Worm (Caenorhabditis elegans) whole organism, midembryonic: ENCODE measurements around the gene K08E4.3.

ENCODE experiments used
- T22C8.4 ChIP-seq: fragments of 200-800 bp; sonication (Bioruptor generic); IDR thresholded peaks from 2 replicates; pipeline ENCODE4 v1.3.6; 2022; ENCODE audit warnings: missing genetic modification characterization, missing compliant biosample characterization
- flt-1 ChIP-seq: fragments of 200-800 bp; sonication (Bioruptor generic); IDR thresholded peaks from 2 replicates; pipeline ENCODE4 v1.3.6; 2022; ENCODE audit warnings: missing genetic modification characterization, missing compliant biosample characterization
- klf-2 ChIP-seq: fragments of 200-800 bp; sonication (Bioruptor generic); conservative IDR thresholded peaks from 2 replicates; pipeline ENCODE4 v1.3.6; 2022; ENCODE audit warnings: missing genetic modification reagents, missing genetic modification characterization, missing compliant biosample characterization
- ref-1 ChIP-seq: fragments of 200-800 bp; sonication (Bioruptor generic); conservative IDR thresholded peaks from 2 replicates; pipeline ENCODE4 v1.3.6; 2022; ENCODE audit warnings: missing genetic modification reagents, missing genetic modification characterization, missing compliant biosample characterization

- TF ChIP-seq ref-1 (GFP tag; lab: Robert Waterston, UW) = no peak
- TF ChIP-seq klf-2 (GFP tag; lab: Robert Waterston, UW) = no peak
- TF ChIP-seq T22C8.4 (GFP tag; lab: Robert Waterston, UW) = peak; percentile 55; the same call in 1 of the 2 replicates
- TF ChIP-seq flt-1 (GFP tag; lab: Robert Waterston, UW) = no peak
These were observed 36.3 kb downstream of the K08E4.3 start, which contains the start of gene F11A10.5 for ce11 chrIV:12093819-12094218.
